Worm (Caenorhabditis elegans) whole organism, early embryonic: ENCODE data around the gene Y54G2A.50.

Experiments
- F13C5.2 ChIP-seq: sonication (generic microtip); optimal IDR thresholded peaks from 2 replicates; lab custom pipeline; 2017; ENCODE audit warnings: mild to moderate bottlenecking, missing genetic modification characterization, inconsistent platforms, missing compliant biosample characterization
- aly-1 ChIP-seq: sonication (generic microtip); optimal IDR thresholded peaks from 2 replicates; lab custom pipeline; 2016; ENCODE audit warnings: missing genetic modification characterization, missing compliant biosample characterization
- ama-1 ChIP-seq: fragments of 150-350 bp; optimal IDR thresholded peaks from 2 replicates; lab custom pipeline; 2014
- ceh-13 ChIP-seq: fragments of 200-800 bp; sonication (Bioruptor generic); optimal IDR thresholded peaks from 2 replicates; lab custom pipeline; 2018; ENCODE audit warnings: mild to moderate bottlenecking, missing genetic modification characterization, missing compliant biosample characterization
- ceh-36 ChIP-seq: sonication (generic microtip); optimal IDR thresholded peaks from 2 replicates; lab custom pipeline; 2016; ENCODE audit warnings: missing genetic modification characterization, inconsistent platforms, missing compliant biosample characterization
- flt-1 ChIP-seq: fragments of 200-800 bp; sonication (Bioruptor generic); IDR thresholded peaks from 2 replicates; pipeline ENCODE4 v1.3.6; 2022; ENCODE audit warnings: missing genetic modification characterization, missing compliant biosample characterization
- hmbx-1 ChIP-seq: sonication (generic microtip); optimal IDR thresholded peaks from 2 replicates; lab custom pipeline; 2016; ENCODE audit warnings: mild to moderate bottlenecking, missing genetic modification characterization, missing compliant biosample characterization
- hmg-4 ChIP-seq: fragments of 200-800 bp; sonication (Bioruptor generic); optimal IDR thresholded peaks from 2 replicates; lab custom pipeline; 2018; ENCODE audit warnings: mild to moderate bottlenecking, missing genetic modification characterization, missing compliant biosample characterization
- hnd-1 ChIP-seq: sonication (generic microtip); optimal IDR thresholded peaks from 2 replicates; lab custom pipeline; 2016; ENCODE audit warnings: missing genetic modification characterization, missing compliant biosample characterization
- pes-1 ChIP-seq: fragments of 200-800 bp; sonication (Bioruptor generic); IDR thresholded peaks from 2 replicates; pipeline ENCODE4 v1.3.6; 2022; ENCODE audit warnings: missing genetic modification reagents, missing genetic modification characterization, missing compliant biosample characterization
- scrt-1 ChIP-seq: fragments of 200-800 bp; sonication (Bioruptor generic); IDR thresholded peaks from 2 replicates; pipeline ENCODE4 v1.3.6; 2022; ENCODE audit warnings: missing genetic modification characterization, missing compliant biosample characterization
- sea-1 ChIP-seq: fragments of 200-800 bp; sonication (Bioruptor generic); conservative IDR thresholded peaks from 2 replicates; pipeline ENCODE4 v1.3.6; 2022; ENCODE audit warnings: missing genetic modification characterization, missing compliant biosample characterization
- tbx-37 ChIP-seq: fragments of 200-800 bp; sonication (Bioruptor generic); conservative IDR thresholded peaks from 2 replicates; pipeline ENCODE4 v1.3.6; 2022; ENCODE audit warnings: missing genetic modification reagents, missing genetic modification characterization, missing compliant biosample characterization
- tra-4 ChIP-seq: sonication (generic microtip); optimal IDR thresholded peaks from 2 replicates; lab custom pipeline; 2017; ENCODE audit warnings: missing genetic modification characterization, missing compliant biosample characterization

DNA sequence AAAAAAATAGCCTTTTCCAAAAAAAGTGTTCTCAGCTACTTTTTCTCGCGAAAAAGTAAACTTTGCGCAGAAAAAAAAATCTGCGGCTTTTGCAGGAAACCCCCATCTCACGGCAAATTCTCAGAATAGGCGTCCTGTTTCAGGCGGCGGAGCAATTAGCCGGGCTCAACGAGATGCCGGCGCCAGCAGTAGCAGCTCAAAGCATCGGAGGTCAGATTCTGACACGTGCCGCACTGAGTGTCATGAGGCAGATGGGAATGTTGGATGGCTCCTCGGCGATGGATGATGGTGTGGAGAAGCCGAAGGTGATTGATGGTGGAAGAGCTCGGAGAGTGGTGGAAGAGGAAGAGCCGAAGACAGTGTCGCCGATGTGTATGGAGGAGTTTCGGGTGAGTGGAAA lies 30.6 kb upstream of the Y54G2A.50 start:
- TF ChIP-seq scrt-1: no peak
- TF ChIP-seq tbx-37 (GFP tag; lab: Robert Waterston, UW): no peak
- no peak for TF ChIP-seq ama-1 (lab: Kevin White, UChicago)
- no peak for TF ChIP-seq hmg-4 (GFP tag; lab: Kevin White, UChicago)
- no peak for TF ChIP-seq aly-1 (tag; lab: Kevin White, UChicago)
- TF ChIP-seq ceh-36 (tag; lab: Kevin White, UChicago): no peak
- TF ChIP-seq hmbx-1: no peak
- TF ChIP-seq flt-1 (GFP tag; lab: Robert Waterston, UW): no peak
- TF ChIP-seq tra-4 (tag; lab: Kevin White, UChicago): no peak
- TF ChIP-seq ceh-13 (GFP tag; lab: Kevin White, UChicago): no peak
- TF ChIP-seq hnd-1 (tag; lab: Kevin White, UChicago): no peak
- no peak for TF ChIP-seq sea-1
- TF ChIP-seq pes-1: no peak
- TF ChIP-seq F13C5.2 (tag; lab: Kevin White, UChicago): no peak
